Fruit fly (Drosophila melanogaster) whole organism, adult: Measurements from ENCODE around the gene CG13829.

Experiments used
- CG7101 ChIP-seq: fragments of 200-800 bp; sonication (Bioruptor generic); optimal IDR thresholded peaks from 2 replicates; lab custom pipeline; 2018; ENCODE audit warnings: missing biosample characterization, mild to moderate bottlenecking, missing genetic modification characterization, moderate library complexity
- Crg-1 ChIP-seq: fragments of 200-800 bp; sonication (Bioruptor generic); optimal IDR thresholded peaks from 2 replicates; lab custom pipeline; 2016; ENCODE audit warnings: missing biosample characterization, missing genetic modification characterization
- Mnt ChIP-seq: fragments of 200-800 bp; sonication (Bioruptor generic); optimal IDR thresholded peaks from 2 replicates; lab custom pipeline; 2016; ENCODE audit warnings: missing biosample characterization, mild to moderate bottlenecking, missing genetic modification characterization
- bab1 ChIP-seq: fragments of 200-800 bp; sonication (Bioruptor generic); optimal IDR thresholded peaks from 3 replicates; lab custom pipeline; 2019; ENCODE audit warnings: missing biosample characterization, mild to moderate bottlenecking, missing genetic modification characterization, moderate library complexity
- cnc ChIP-seq, 2 experiments: fragments of >200 bp; optimal IDR thresholded peaks; 2 replicates each; lab custom pipeline; 2017
- kay ChIP-seq: fragments of 200-800 bp; sonication (Bioruptor generic); peaks from one replicate; lab custom pipeline; 2016; ENCODE audit warnings: missing biosample characterization, missing genetic modification characterization, borderline replicate concordance
- ovo ChIP-seq: fragments of 200-800 bp; sonication (Bioruptor generic); optimal IDR thresholded peaks from 2 replicates; lab custom pipeline; 2016; ENCODE audit warnings: missing biosample characterization, missing genetic modification characterization
- pad ChIP-seq: fragments of 200-800 bp; sonication (Bioruptor generic); optimal IDR thresholded peaks from 3 replicates; lab custom pipeline; 2017; ENCODE audit warnings: missing biosample characterization, missing genetic modification characterization, mild to moderate bottlenecking, moderate library complexity, missing genetic modification reagents

- no peak for TF ChIP-seq CG7101
- no peak for TF ChIP-seq kay (GFP tag; lab: Kevin White, UChicago)
- no peak for TF ChIP-seq Mnt
- no peak for TF ChIP-seq pad
- TF ChIP-seq cnc (optimal IDR thresholded peaks at IDR 0.05; lab: Kevin White, UChicago): no peak
- no peak for TF ChIP-seq ovo (GFP tag; lab: Kevin White, UChicago)
- no peak for TF ChIP-seq bab1
- no peak for TF ChIP-seq Crg-1 (GFP tag; lab: Kevin White, UChicago)
Observed at dm6 chr3R:23132299-23132698, 28.8 kb downstream of the CG13829 start.
